Fruit fly (Drosophila melanogaster): ENCODE data around the gene CG32163.

DNA sequence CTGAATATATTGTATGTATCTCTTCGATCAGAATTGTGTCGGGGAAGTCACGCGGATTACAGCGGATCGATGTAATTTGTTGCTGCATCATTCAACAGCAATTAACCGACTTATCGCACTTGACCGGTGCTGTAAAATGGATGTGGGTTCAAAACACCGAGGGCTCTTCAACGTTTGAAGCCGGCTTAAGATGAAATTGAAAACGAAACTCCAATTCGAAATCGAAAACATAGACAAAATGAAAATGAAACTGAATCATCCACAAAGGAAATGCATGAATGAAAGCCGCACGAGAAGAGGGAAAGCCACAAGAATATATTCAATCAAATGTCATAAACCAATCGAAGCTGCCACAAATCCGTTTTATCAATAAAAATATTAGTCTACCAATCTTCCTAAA lies 40.8 kb upstream of the CG32163 start:
- no peak for TF ChIP-seq CG17806 (tag; optimal IDR thresholded peaks at IDR 0.05)
- no peak for TF ChIP-seq Ets98B (GFP tag; IDR thresholded peaks at IDR 0.05)
- TF ChIP-seq CG8159 (tag; optimal IDR thresholded peaks at IDR 0.05), result no peak
- no peak for TF ChIP-seq EcR (GFP tag; optimal IDR thresholded peaks at IDR 0.05)
- TF ChIP-seq Snoo (tag; optimal IDR thresholded peaks at IDR 0.05), result no peak
- no peak for TF ChIP-seq CG4496 (GFP tag; IDR thresholded peaks at IDR 0.05)
- no peak for TF ChIP-seq CG13204 (GFP tag; optimal IDR thresholded peaks at IDR 0.05)
- TF ChIP-seq gl (tag; optimal IDR thresholded peaks at IDR 0.05), result no peak
- TF ChIP-seq CG34367 (tag; optimal IDR thresholded peaks at IDR 0.05), result no peak
- TF ChIP-seq CG8301 (tag; optimal IDR thresholded peaks at IDR 0.05), result no peak
- TF ChIP-seq CG9948 (tag; optimal IDR thresholded peaks at IDR 0.05), result no peak
- TF ChIP-seq Pif1B (GFP tag; optimal IDR thresholded peaks at IDR 0.05), result no peak
- no peak for TF ChIP-seq CG32121 (GFP tag; IDR thresholded peaks at IDR 0.05)
- TF ChIP-seq fd96Ca (GFP tag; IDR thresholded peaks at IDR 0.05), result no peak
